Worm (Caenorhabditis elegans): ENCODE results near the gene pqn-92.

ce11 chrIII:12307475-12307874 lies at the start of gene pqn-92:
- TF ChIP-seq mep-1 (tag; optimal IDR thresholded peaks at IDR 0.05) (no peak), lin-13 (tag; optimal IDR thresholded peaks at IDR 0.05) (no peak), ceh-83 (GFP tag; optimal IDR thresholded peaks at IDR 0.05) (no peak), snpc-4 (tag; optimal IDR thresholded peaks at IDR 0.05) (no peak), elt-1 (tag; optimal IDR thresholded peaks at IDR 0.05; ENCODE audit: borderline replicate concordance, insufficient read depth) (no peak), unc-39 (tag; optimal IDR thresholded peaks at IDR 0.05) (no peak), blmp-1 (tag; optimal IDR thresholded peaks at IDR 0.05) (no peak), flh-1 (GFP tag; optimal IDR thresholded peaks at IDR 0.05) (no peak), ceh-43 (GFP tag; optimal IDR thresholded peaks at IDR 0.05) (no peak)
